Fruit fly (Drosophila melanogaster) whole organism, adult: ENCODE results near the gene Gr93b.

Experiments
- CG33017 ChIP-seq: fragments of 200-800 bp; sonication (Bioruptor generic); optimal IDR thresholded peaks from 2 replicates; lab custom pipeline; 2018; ENCODE audit warnings: missing biosample characterization, mild to moderate bottlenecking, missing genetic modification characterization, moderate library complexity
- toe ChIP-seq: fragments of 200-800 bp; sonication (Bioruptor generic); optimal IDR thresholded peaks from 2 replicates; lab custom pipeline; 2016; ENCODE audit warnings: missing biosample characterization, missing genetic modification characterization

- TF ChIP-seq CG33017 (no peak), toe (GFP tag; lab: Kevin White, UChicago) (no peak)
Measured at dm6 chr3R:21849988-21850460, 6.5 kb upstream of the Gr93b start.
